Fruit fly (Drosophila melanogaster) whole organism: Measurements from ENCODE around the gene CG33307.

Experiments used
- CG8478 ChIP-seq: fragments of >200 bp; optimal IDR thresholded peaks from 2 replicates; lab custom pipeline; 2018; ENCODE audit warnings: inconsistent platforms
- Dll ChIP-seq: fragments of >200 bp; optimal IDR thresholded peaks from 2 replicates; lab custom pipeline; 2017
- EcR ChIP-seq, 2 experiments: fragments of >200 bp; optimal IDR thresholded peaks; 2 replicates each; lab custom pipeline; 2017; ENCODE audit warnings: missing biosample characterization in 2 of 2, missing genetic modification characterization in 2 of 2, missing genetic modification reagents in 2 of 2
- pan ChIP-seq: fragments of >200 bp; optimal IDR thresholded peaks from 2 replicates; lab custom pipeline; 2017
- psq ChIP-seq: fragments of >200 bp; optimal IDR thresholded peaks from 2 replicates; lab custom pipeline; 2017
- usp ChIP-seq: fragments of >200 bp; optimal IDR thresholded peaks from 2 replicates; lab custom pipeline; 2017; ENCODE audit warnings: missing biosample characterization, missing genetic modification characterization, mixed read lengths

Gene CG33307

dm6 chr2L:13841508-13841907 lies at the start of gene CG33307:
TSS of gene CG33307 (minus strand) at chr2L:13841520.
- TF ChIP-seq psq (lab: Kevin White, UChicago) (no peak), EcR (GFP tag; optimal IDR thresholded peaks at IDR 0.05; lab: Kevin White, UChicago) (no peak), pan (lab: Kevin White, UChicago) (no peak), Dll (lab: Kevin White, UChicago) (no peak), CG8478 (lab: Kevin White, UChicago) (no peak), usp (GFP tag; lab: Kevin White, UChicago) (no peak)

dm6 chr2L:13889934-13890333 lies 48.6 kb upstream of the CG33307 start:
- no peak for TF ChIP-seq Dll (lab: Kevin White, UChicago)
- no peak for TF ChIP-seq psq (lab: Kevin White, UChicago)
- TF ChIP-seq pan (lab: Kevin White, UChicago): no peak
- TF ChIP-seq usp (GFP tag; lab: Kevin White, UChicago): no peak

- TF ChIP-seq Dll (lab: Kevin White, UChicago) (no peak), CG8478 (lab: Kevin White, UChicago) (no peak), EcR (GFP tag; optimal IDR thresholded peaks at IDR 0.05; lab: Kevin White, UChicago) (no peak), usp (GFP tag; lab: Kevin White, UChicago) (no peak), psq (lab: Kevin White, UChicago) (no peak), pan (lab: Kevin White, UChicago) (no peak)
Observed at dm6 chr2L:13886326-13887073, 45.2 kb upstream of the CG33307 start.

dm6 chr2L:13884678-13885303 lies 43.5 kb upstream of the CG33307 start:
- TF ChIP-seq pan (lab: Kevin White, UChicago) (no peak), EcR (GFP tag; optimal IDR thresholded peaks at IDR 0.05; lab: Kevin White, UChicago) (peak; percentile 45 to 74)

- no peak for TF ChIP-seq EcR (GFP tag; optimal IDR thresholded peaks at IDR 0.05; lab: Kevin White, UChicago)
- no peak for TF ChIP-seq pan (lab: Kevin White, UChicago)
- no peak for TF ChIP-seq Dll (lab: Kevin White, UChicago)
- TF ChIP-seq CG8478 (lab: Kevin White, UChicago): no peak
- TF ChIP-seq usp (GFP tag; lab: Kevin White, UChicago): no peak
- TF ChIP-seq psq (lab: Kevin White, UChicago): no peak
Observed at dm6 chr2L:13884063-13884656, 42.8 kb upstream of the CG33307 start.

dm6 chr2L:13881939-13882338 lies 40.6 kb upstream of the CG33307 start:
- no peak for TF ChIP-seq usp (GFP tag; lab: Kevin White, UChicago)
- no peak for TF ChIP-seq Dll (lab: Kevin White, UChicago)
- no peak for TF ChIP-seq psq (lab: Kevin White, UChicago)
- no peak for TF ChIP-seq EcR (GFP tag; optimal IDR thresholded peaks at IDR 0.05; lab: Kevin White, UChicago)
- TF ChIP-seq pan (lab: Kevin White, UChicago): no peak
- TF ChIP-seq CG8478 (lab: Kevin White, UChicago): no peak

dm6 chr2L:13881387-13881902 lies 40.1 kb upstream of the CG33307 start:
- TF ChIP-seq pan (lab: Kevin White, UChicago) (no peak), EcR (GFP tag; optimal IDR thresholded peaks at IDR 0.05; lab: Kevin White, UChicago) (no peak), CG8478 (lab: Kevin White, UChicago) (no peak), Dll (lab: Kevin White, UChicago) (no peak), psq (lab: Kevin White, UChicago) (no peak), usp (GFP tag; lab: Kevin White, UChicago) (no peak)

dm6 chr2L:13878801-13879200 lies 37.5 kb upstream of the CG33307 start:
- TF ChIP-seq CG8478 (lab: Kevin White, UChicago): no peak
- TF ChIP-seq Dll (lab: Kevin White, UChicago): no peak
- no peak for TF ChIP-seq psq (lab: Kevin White, UChicago)
- no peak for TF ChIP-seq EcR (GFP tag; optimal IDR thresholded peaks at IDR 0.05; lab: Kevin White, UChicago)
- TF ChIP-seq usp (GFP tag; lab: Kevin White, UChicago): no peak
- TF ChIP-seq pan (lab: Kevin White, UChicago): no peak

- no peak for TF ChIP-seq CG8478 (lab: Kevin White, UChicago)
- TF ChIP-seq EcR (GFP tag; optimal IDR thresholded peaks at IDR 0.05; lab: Kevin White, UChicago): no peak
- TF ChIP-seq usp (GFP tag; lab: Kevin White, UChicago): no peak
Observed at dm6 chr2L:13877934-13878580, 36.7 kb upstream of the CG33307 start.

dm6 chr2L:13876698-13877097 lies 35.4 kb upstream of the CG33307 start:
- TF ChIP-seq CG8478 (lab: Kevin White, UChicago): no peak
- TF ChIP-seq psq (lab: Kevin White, UChicago): no peak
- TF ChIP-seq usp (GFP tag; lab: Kevin White, UChicago): no peak
- no peak for TF ChIP-seq EcR (GFP tag; optimal IDR thresholded peaks at IDR 0.05; lab: Kevin White, UChicago)
- no peak for TF ChIP-seq Dll (lab: Kevin White, UChicago)
- TF ChIP-seq pan (lab: Kevin White, UChicago): no peak

- TF ChIP-seq usp (GFP tag; lab: Kevin White, UChicago) (no peak), pan (lab: Kevin White, UChicago) (no peak)
Observed at dm6 chr2L:13873147-13873546, 31.8 kb upstream of the CG33307 start.
